Fruit fly (Drosophila melanogaster) whole organism: Measurements from ENCODE around the gene acj6.

Experiments
- CG8478 ChIP-seq: fragments of >200 bp; optimal IDR thresholded peaks from 2 replicates; lab custom pipeline; 2018; ENCODE audit warnings: inconsistent platforms
- Dll ChIP-seq: fragments of >200 bp; optimal IDR thresholded peaks from 2 replicates; lab custom pipeline; 2017
- EcR ChIP-seq, 2 experiments: fragments of >200 bp; optimal IDR thresholded peaks; 2 replicates each; lab custom pipeline; 2017; ENCODE audit warnings: missing biosample characterization in 2 of 2, missing genetic modification characterization in 2 of 2, missing genetic modification reagents in 2 of 2
- pan ChIP-seq: fragments of >200 bp; optimal IDR thresholded peaks from 2 replicates; lab custom pipeline; 2017
- psq ChIP-seq: fragments of >200 bp; optimal IDR thresholded peaks from 2 replicates; lab custom pipeline; 2017
- usp ChIP-seq: fragments of >200 bp; optimal IDR thresholded peaks from 2 replicates; lab custom pipeline; 2017; ENCODE audit warnings: missing biosample characterization, missing genetic modification characterization, mixed read lengths

Gene acj6

DNA sequence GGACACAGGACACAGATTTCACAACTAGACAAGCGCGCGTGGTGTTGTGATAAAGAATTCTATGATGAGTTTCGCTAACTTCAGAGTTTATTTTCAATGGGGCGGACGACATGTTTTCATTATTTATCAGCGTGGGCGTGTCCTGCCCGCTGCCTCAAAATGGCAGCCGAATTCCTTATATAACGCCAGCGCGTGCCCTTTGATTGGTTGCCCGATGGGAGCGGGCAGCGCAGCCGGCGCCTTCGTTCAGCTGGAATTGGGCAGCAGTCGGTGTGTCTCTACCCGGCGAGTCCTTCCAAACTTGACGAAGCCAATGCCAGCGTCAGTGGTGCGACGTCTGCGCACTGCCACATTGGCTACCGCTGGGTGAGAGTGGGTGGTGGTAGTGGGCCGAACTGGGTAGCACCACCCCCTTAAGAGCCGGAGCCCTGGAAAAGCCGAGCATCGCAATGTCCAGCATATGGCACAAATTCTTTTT is at the start of gene acj6:
TSS of gene acj6 (minus strand) at position 51 of the 478 bp plus-strand sequence.
- TF ChIP-seq pan (lab: Kevin White, UChicago) (no peak), EcR (GFP tag; optimal IDR thresholded peaks at IDR 0.05; lab: Kevin White, UChicago) (no peak), Dll (no peak), usp (no peak), CG8478 (lab: Kevin White, UChicago) (no peak), psq (lab: Kevin White, UChicago) (no peak)

- no peak for TF ChIP-seq EcR (GFP tag; optimal IDR thresholded peaks at IDR 0.05; lab: Kevin White, UChicago)
- TF ChIP-seq CG8478 (lab: Kevin White, UChicago), result no peak
- no peak for TF ChIP-seq Dll
- TF ChIP-seq psq (lab: Kevin White, UChicago), result no peak
- TF ChIP-seq pan (lab: Kevin White, UChicago), result no peak
- TF ChIP-seq usp, result no peak
Measured at dm6 chrX:15406811-15407210, 27.9 kb upstream of the acj6 start.

- TF ChIP-seq Dll (no peak), usp (no peak), pan (lab: Kevin White, UChicago) (no peak), EcR (GFP tag; optimal IDR thresholded peaks at IDR 0.05; lab: Kevin White, UChicago) (no peak), psq (lab: Kevin White, UChicago) (no peak), CG8478 (lab: Kevin White, UChicago) (no peak)
Measured at dm6 chrX:15401861-15402260, 23.0 kb upstream of the acj6 start.

- TF ChIP-seq CG8478 (lab: Kevin White, UChicago), result no peak
- TF ChIP-seq pan (lab: Kevin White, UChicago), result no peak
- no peak for TF ChIP-seq EcR (GFP tag; optimal IDR thresholded peaks at IDR 0.05; lab: Kevin White, UChicago)
- TF ChIP-seq usp, result no peak
- TF ChIP-seq psq (lab: Kevin White, UChicago), result no peak
- TF ChIP-seq Dll, result no peak
Measured at dm6 chrX:15387344-15387743, 8.5 kb upstream of the acj6 start.

DNA sequence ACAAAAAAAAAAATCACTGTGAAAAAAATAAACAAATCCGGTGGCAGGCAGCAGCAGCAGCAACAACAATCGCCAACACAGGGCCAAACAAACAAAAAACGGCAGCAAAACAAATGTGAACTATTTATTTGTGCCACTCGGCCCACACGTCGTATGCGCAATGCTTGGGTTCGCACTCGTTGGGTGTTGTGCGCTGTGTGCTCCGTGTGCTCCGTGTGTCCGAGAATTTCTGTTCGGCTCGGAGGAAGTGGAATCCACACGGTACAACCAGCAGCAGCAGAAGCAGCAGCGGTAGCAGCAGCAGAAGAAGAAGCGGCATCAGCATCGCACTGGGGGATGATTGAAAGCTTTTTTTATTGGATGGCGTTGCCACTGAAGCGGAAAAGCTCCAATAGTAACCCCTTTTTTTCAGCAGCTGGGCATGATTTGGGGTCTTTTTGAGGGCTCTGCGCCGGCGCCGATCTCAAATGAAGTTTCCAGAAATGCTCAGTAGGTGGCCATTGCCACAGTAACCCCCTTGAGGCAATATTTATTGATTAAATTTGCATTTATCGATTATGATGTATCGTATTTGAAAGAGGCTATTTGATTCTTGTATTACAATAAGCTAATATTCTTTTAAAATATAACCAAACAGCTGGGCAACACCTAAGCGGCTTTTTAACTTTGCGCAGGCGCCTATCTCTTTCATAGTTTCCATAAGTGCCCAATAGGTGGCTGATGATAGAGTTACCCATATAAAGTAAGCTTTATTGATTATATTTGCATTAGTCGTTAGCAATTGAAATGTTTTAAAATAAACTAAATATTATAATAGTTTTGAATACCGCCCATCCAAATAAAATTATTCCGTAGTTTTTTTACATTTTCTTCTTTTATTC is 6.6 kb upstream of the acj6 start, which contains the start of gene CG9164:
TSS of gene CG9164 (minus strand) at position 266 of the 881 bp plus-strand sequence.
- TF ChIP-seq pan (lab: Kevin White, UChicago) (no peak), psq (lab: Kevin White, UChicago) (no peak)

DNA sequence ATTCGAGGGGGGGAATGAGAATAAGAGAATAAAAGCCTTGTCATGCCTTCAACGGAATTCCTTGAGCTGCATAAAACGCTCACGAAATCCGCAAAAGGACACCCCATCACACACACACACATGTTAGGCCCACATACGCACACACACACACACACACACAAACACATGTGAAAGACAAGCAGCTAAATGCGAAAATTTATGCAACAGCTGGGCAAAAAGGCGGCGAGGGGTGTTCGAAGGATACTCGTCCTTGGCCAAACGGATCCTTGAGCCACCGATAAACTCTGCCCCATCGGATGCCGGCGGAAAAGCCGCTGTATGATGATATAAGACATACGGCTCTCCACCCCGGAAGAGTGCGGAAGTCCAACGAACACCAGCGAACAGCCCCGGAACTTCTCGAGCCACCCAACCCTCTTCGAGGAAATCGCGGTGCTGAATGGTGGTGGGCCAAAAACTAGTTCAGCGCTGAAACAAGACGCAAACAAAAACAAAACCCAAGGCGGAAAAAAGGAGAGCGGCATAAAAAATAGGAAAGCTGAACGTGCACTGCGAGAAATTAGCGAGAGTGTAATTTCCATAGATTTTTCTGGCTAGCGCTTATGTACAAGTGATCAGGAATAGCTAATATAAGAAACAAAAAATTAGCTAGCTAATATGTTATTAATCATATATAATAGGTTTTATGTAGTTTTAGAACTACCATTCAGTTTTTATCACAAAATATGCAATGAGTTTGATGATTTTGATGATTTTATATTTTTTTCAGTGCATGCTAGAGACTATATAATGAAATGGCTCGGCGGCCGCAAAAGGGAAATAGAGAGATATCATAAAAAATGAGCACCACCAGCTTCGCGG is 4.9 kb upstream of the acj6 start:
- TF ChIP-seq Dll, result no peak
- TF ChIP-seq psq (lab: Kevin White, UChicago), result no peak
- TF ChIP-seq usp, result no peak
- TF ChIP-seq pan (lab: Kevin White, UChicago), result no peak
- no peak for TF ChIP-seq CG8478 (lab: Kevin White, UChicago)
- no peak for TF ChIP-seq EcR (GFP tag; optimal IDR thresholded peaks at IDR 0.05; lab: Kevin White, UChicago)

DNA sequence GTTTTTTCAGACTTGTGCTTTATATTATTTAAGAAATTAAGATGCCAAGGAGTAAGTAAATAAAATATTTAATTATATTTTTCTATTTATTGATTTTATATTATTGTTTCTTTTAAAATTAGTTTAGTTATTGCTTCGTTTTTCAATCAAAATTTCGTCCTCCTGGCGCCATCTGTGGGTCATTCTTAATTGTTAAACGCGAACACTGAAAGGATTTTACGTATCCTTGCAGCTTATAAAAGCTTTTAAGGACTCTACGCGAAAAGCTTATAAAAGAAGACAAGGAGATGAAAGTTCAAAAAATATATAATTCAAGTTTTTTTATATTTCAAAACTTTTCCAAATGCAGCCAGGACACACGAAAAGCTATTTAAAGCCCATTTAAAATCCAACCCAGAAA is 1.3 kb upstream of the acj6 start:
- TF ChIP-seq pan (lab: Kevin White, UChicago), result no peak

dm6 chrX:15370103-15370502 is 8.8 kb downstream of the acj6 start:
- TF ChIP-seq Dll (no peak), EcR (GFP tag; optimal IDR thresholded peaks at IDR 0.05; lab: Kevin White, UChicago) (no peak), CG8478 (lab: Kevin White, UChicago) (no peak), pan (lab: Kevin White, UChicago) (no peak), usp (no peak), psq (lab: Kevin White, UChicago) (no peak)

DNA sequence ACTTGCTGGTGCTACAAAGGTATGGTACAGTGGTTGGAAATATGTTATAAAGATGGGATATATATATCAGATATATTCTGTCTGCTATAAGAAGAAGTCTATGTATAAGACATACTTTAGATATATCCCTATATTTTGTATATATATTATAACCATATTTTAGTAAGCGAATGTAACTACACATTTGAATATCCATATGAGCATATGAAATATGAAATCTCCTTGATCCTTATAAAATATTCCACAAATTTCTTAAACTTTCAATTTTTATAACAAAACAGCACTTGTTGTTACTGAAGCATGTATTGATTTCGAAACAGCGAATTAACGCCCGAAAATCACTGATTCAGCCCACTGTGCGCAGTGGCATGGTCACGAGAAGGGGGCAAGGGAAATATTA is 14.4 kb downstream of the acj6 start:
- TF ChIP-seq Dll (no peak), pan (lab: Kevin White, UChicago) (no peak), EcR (GFP tag; optimal IDR thresholded peaks at IDR 0.05; lab: Kevin White, UChicago) (no peak), psq (lab: Kevin White, UChicago) (no peak), CG8478 (lab: Kevin White, UChicago) (no peak), usp (no peak)

DNA sequence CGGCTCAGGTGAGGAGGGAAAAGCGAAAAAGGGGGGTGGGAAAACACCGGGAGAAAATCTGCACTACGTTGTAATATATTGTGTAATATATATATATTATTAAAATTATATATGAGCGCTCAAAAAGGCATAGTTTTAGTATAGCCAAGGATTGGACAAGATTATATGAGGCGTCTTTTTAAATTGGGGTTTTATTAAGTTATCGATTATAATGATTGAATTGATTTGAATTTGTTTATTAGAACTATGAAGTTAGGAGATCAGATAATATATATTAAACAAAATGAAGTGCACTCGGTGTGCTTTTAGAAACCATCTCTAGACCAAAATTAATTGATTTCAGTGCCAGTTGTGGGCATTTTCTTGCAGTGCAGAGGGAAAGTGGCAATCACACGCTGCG is 15.2 kb downstream of the acj6 start:
- no peak for TF ChIP-seq EcR (GFP tag; optimal IDR thresholded peaks at IDR 0.05; lab: Kevin White, UChicago)
- no peak for TF ChIP-seq Dll
- TF ChIP-seq pan (lab: Kevin White, UChicago), result no peak
- TF ChIP-seq CG8478 (lab: Kevin White, UChicago), result no peak
- no peak for TF ChIP-seq usp
- TF ChIP-seq psq (lab: Kevin White, UChicago), result no peak

- TF ChIP-seq psq (lab: Kevin White, UChicago) (no peak), CG8478 (lab: Kevin White, UChicago) (no peak), pan (lab: Kevin White, UChicago) (no peak), EcR (GFP tag; optimal IDR thresholded peaks at IDR 0.05; lab: Kevin White, UChicago) (no peak), usp (no peak), Dll (no peak)
Measured at dm6 chrX:15360961-15361360, 17.9 kb downstream of the acj6 start, which contains the start of gene Pp1-13C. Gene Pp1-13C, minus strand, starts transcription at chrX:15361061.

dm6 chrX:15356410-15356809 is 22.5 kb downstream of the acj6 start:
- TF ChIP-seq psq (lab: Kevin White, UChicago) (no peak), EcR (GFP tag; optimal IDR thresholded peaks at IDR 0.05; lab: Kevin White, UChicago) (no peak), usp (no peak)
